Fruit fly (Drosophila melanogaster): ENCODE data around the gene Nepl14.

Nepl14 gene

dm6 chr3R:22726031-22726770 is 37.3 kb downstream of the Nepl14 start, which contains the start of gene RNF220:
TSS of gene RNF220 (minus strand) at chr3R:22726414.
- TF ChIP-seq psq (optimal IDR thresholded peaks at IDR 0.05) (peak; percentile 73), Sin3A (optimal IDR thresholded peaks at IDR 0.05) (no peak)

dm6 chr3R:22724149-22724973 is 39.1 kb downstream of the Nepl14 start, which contains the start of gene Irp-1A:
TSS of gene Irp-1A (minus strand) at chr3R:22724587.
- TF ChIP-seq psq (optimal IDR thresholded peaks at IDR 0.05) (no peak), Sin3A (optimal IDR thresholded peaks at IDR 0.05) (no peak), insv (optimal IDR thresholded peaks at IDR 0.05) (no peak), h (optimal IDR thresholded peaks at IDR 0.05) (no peak), ttk (optimal IDR thresholded peaks at IDR 0.05) (no peak), Myc (optimal IDR thresholded peaks at IDR 0.05) (no peak)

dm6 chr3R:22720808-22721306 is 42.7 kb downstream of the Nepl14 start, which contains the start of gene wge:
TSS of gene wge (minus strand) at chr3R:22721150.
- TF ChIP-seq psq (optimal IDR thresholded peaks at IDR 0.05) (peak; percentile 23), h (optimal IDR thresholded peaks at IDR 0.05) (no peak)

- TF ChIP-seq Sin3A (optimal IDR thresholded peaks at IDR 0.05) (no peak), h (optimal IDR thresholded peaks at IDR 0.05) (no peak), insv (optimal IDR thresholded peaks at IDR 0.05) (no peak), psq (optimal IDR thresholded peaks at IDR 0.05) (no peak), Myc (optimal IDR thresholded peaks at IDR 0.05) (no peak), ttk (optimal IDR thresholded peaks at IDR 0.05) (no peak)
Observed at dm6 chr3R:22719607-22719949, 43.9 kb downstream of the Nepl14 start.

dm6 chr3R:22718937-22719606 is 44.4 kb downstream of the Nepl14 start:
- TF ChIP-seq psq (optimal IDR thresholded peaks at IDR 0.05): no peak
- no peak for TF ChIP-seq Myc (optimal IDR thresholded peaks at IDR 0.05)
- no peak for TF ChIP-seq Sin3A (optimal IDR thresholded peaks at IDR 0.05)
- TF ChIP-seq ttk (optimal IDR thresholded peaks at IDR 0.05): no peak
- TF ChIP-seq insv (optimal IDR thresholded peaks at IDR 0.05): no peak
- TF ChIP-seq h (optimal IDR thresholded peaks at IDR 0.05): no peak

- TF ChIP-seq ttk (optimal IDR thresholded peaks at IDR 0.05) (no peak), h (optimal IDR thresholded peaks at IDR 0.05) (no peak), Myc (optimal IDR thresholded peaks at IDR 0.05) (no peak), psq (optimal IDR thresholded peaks at IDR 0.05) (no peak), insv (optimal IDR thresholded peaks at IDR 0.05) (no peak), Sin3A (optimal IDR thresholded peaks at IDR 0.05) (no peak)
Observed at dm6 chr3R:22718401-22718800, 45.1 kb downstream of the Nepl14 start.

- TF ChIP-seq ttk (optimal IDR thresholded peaks at IDR 0.05): no peak
- TF ChIP-seq psq (optimal IDR thresholded peaks at IDR 0.05): no peak
- no peak for TF ChIP-seq Sin3A (optimal IDR thresholded peaks at IDR 0.05)
- no peak for TF ChIP-seq Myc (optimal IDR thresholded peaks at IDR 0.05)
- no peak for TF ChIP-seq insv (optimal IDR thresholded peaks at IDR 0.05)
- TF ChIP-seq h (optimal IDR thresholded peaks at IDR 0.05): no peak
Observed at dm6 chr3R:22717863-22718262, 45.6 kb downstream of the Nepl14 start.
